Worm (Caenorhabditis elegans) whole organism, L4 larva: ENCODE measurements around the gene R02F11.9.
A peak's percentile ranks its signal among the peaks of the same experiment; 100 is the strongest.

Experiments used
- F37D6.2 ChIP-seq: sonication (generic microtip); optimal IDR thresholded peaks from 2 replicates; lab custom pipeline; 2016; ENCODE audit warnings: mild to moderate bottlenecking, missing genetic modification characterization, missing compliant biosample characterization
- F44E2.7 ChIP-seq: fragments of 200-800 bp; sonication (Bioruptor generic); IDR thresholded peaks from 2 replicates; pipeline ENCODE4 v2.1.2; 2022; ENCODE audit warnings: missing genetic modification characterization, missing compliant biosample characterization
- R02D3.7 ChIP-seq: fragments of 150-350 bp; sonication (generic microtip); optimal IDR thresholded peaks from 3 replicates; lab custom pipeline; 2014; ENCODE audit warnings: missing biosample characterization, missing genetic modification characterization
- T26A8.4 ChIP-seq: fragments of 200-800 bp; sonication (Bioruptor generic); IDR thresholded peaks from 2 replicates; pipeline ENCODE4 v1.3.6; 2022; ENCODE audit warnings: missing genetic modification characterization, missing compliant biosample characterization
- Y5F2A.4 ChIP-seq: fragments of 200-800 bp; sonication (Bioruptor generic); optimal IDR thresholded peaks from 2 replicates; lab custom pipeline; 2018; ENCODE audit warnings: mild to moderate bottlenecking, missing genetic modification characterization, missing compliant biosample characterization
- ZK337.2 ChIP-seq: fragments of 200-800 bp; sonication (Bioruptor generic); IDR thresholded peaks from 2 replicates; pipeline ENCODE4 v1.3.6; 2022; ENCODE audit warnings: missing genetic modification reagents, missing genetic modification characterization, missing compliant biosample characterization
- aha-1 ChIP-seq: fragments of 150-350 bp; peaks from one replicate; lab custom pipeline; 2014; ENCODE audit warnings: missing biosample characterization, missing genetic modification characterization
- attf-4 ChIP-seq: sonication (generic microtip); optimal IDR thresholded peaks from 3 replicates; lab custom pipeline; 2017; ENCODE audit warnings: missing biosample characterization, missing genetic modification characterization
- cey-2 ChIP-seq: sonication (generic microtip); optimal IDR thresholded peaks from 3 replicates; lab custom pipeline; 2017; ENCODE audit warnings: missing genetic modification characterization, mild to moderate bottlenecking, missing compliant biosample characterization, antibody characterized with exemption, borderline replicate concordance; ENCODE audit not compliant: insufficient read depth
- ctbp-1 ChIP-seq: fragments of 200-800 bp; sonication (Bioruptor generic); IDR thresholded peaks from 2 replicates; pipeline ENCODE4 v1.3.6; 2022; ENCODE audit warnings: missing genetic modification reagents, missing genetic modification characterization, missing compliant biosample characterization
- daf-16 ChIP-seq, 3 experiments: sonication (generic microtip); optimal IDR thresholded peaks; 2 replicates each; lab custom pipeline; 2016 to 2017; ENCODE audit warnings: missing genetic modification characterization in 3 of 3, missing genetic modification reagents in 3 of 3, mild to moderate bottlenecking in 2 of 3, missing compliant biosample characterization in 2 of 3, missing biosample characterization in 1 of 3, moderate library complexity in 1 of 3
- daf-19 ChIP-seq: fragments of 200-800 bp; sonication (Bioruptor generic); conservative IDR thresholded peaks from 2 replicates; pipeline ENCODE4 v1.3.6; 2022; ENCODE audit warnings: missing genetic modification characterization, missing compliant biosample characterization
- dmd-6 ChIP-seq: fragments of 200-800 bp; sonication (Bioruptor generic); IDR thresholded peaks from 2 replicates; pipeline ENCODE4 v1.3.6; 2022; ENCODE audit warnings: missing genetic modification reagents, missing genetic modification characterization, missing compliant biosample characterization
- dpl-1 ChIP-seq: fragments of 150-350 bp; optimal IDR thresholded peaks from 2 replicates; lab custom pipeline; 2014; ENCODE audit warnings: missing biosample characterization, missing genetic modification reagents, missing genetic modification characterization
- fos-1 ChIP-seq: fragments of 150-350 bp; optimal IDR thresholded peaks from 2 replicates; lab custom pipeline; 2014; ENCODE audit warnings: missing biosample characterization, missing genetic modification characterization
- gei-8 ChIP-seq: fragments of 200-800 bp; sonication (Bioruptor generic); optimal IDR thresholded peaks from 2 replicates; lab custom pipeline; 2018; ENCODE audit warnings: mild to moderate bottlenecking, missing genetic modification characterization, missing compliant biosample characterization
- hif-1 ChIP-seq, 2 experiments: sonication (generic microtip); optimal IDR thresholded peaks; 2 replicates each; lab custom pipeline; 2016 to 2017; ENCODE audit warnings: missing compliant biosample characterization in 2 of 2, missing genetic modification characterization in 2 of 2, missing genetic modification reagents in 2 of 2, missing genotype in 2 of 2, mild to moderate bottlenecking in 1 of 2
- hlh-11 ChIP-seq: fragments of 200-800 bp; sonication (Bioruptor generic); optimal IDR thresholded peaks from 2 replicates; lab custom pipeline; 2018; ENCODE audit warnings: mild to moderate bottlenecking, missing genetic modification characterization, missing compliant biosample characterization
- hlh-30 ChIP-seq: sonication (generic microtip); optimal IDR thresholded peaks from 2 replicates; lab custom pipeline; 2017; ENCODE audit warnings: antibody characterized with exemption, mild to moderate bottlenecking, missing genetic modification characterization, missing compliant biosample characterization; ENCODE audit not compliant: insufficient read depth
- hmg-1.1 ChIP-seq: fragments of 200-800 bp; sonication (Bioruptor generic); IDR thresholded peaks from 2 replicates; pipeline ENCODE4 v1.3.6; 2022; ENCODE audit warnings: missing genetic modification reagents, missing genetic modification characterization, missing compliant biosample characterization
- lim-7 ChIP-seq: fragments of 200-800 bp; sonication (Bioruptor generic); IDR thresholded peaks from 2 replicates; pipeline ENCODE4 v1.3.6; 2022; ENCODE audit warnings: missing genetic modification characterization, missing compliant biosample characterization
- lin-13 ChIP-seq: fragments of 150-350 bp; optimal IDR thresholded peaks from 2 replicates; lab custom pipeline; 2014; ENCODE audit warnings: missing biosample characterization, missing genetic modification reagents, missing genetic modification characterization
- lin-15B ChIP-seq: fragments of 150-350 bp; sonication (generic microtip); optimal IDR thresholded peaks from 3 replicates; lab custom pipeline; 2014; ENCODE audit warnings: missing biosample characterization, missing genetic modification characterization
- lin-38 ChIP-seq: fragments of 200-800 bp; sonication (Bioruptor generic); IDR thresholded peaks from 2 replicates; pipeline ENCODE4 v1.3.6; 2022; ENCODE audit warnings: missing genetic modification reagents, missing genetic modification characterization, missing compliant biosample characterization
- lin-39 ChIP-seq: fragments of 150-350 bp; optimal IDR thresholded peaks from 2 replicates; lab custom pipeline; 2014; ENCODE audit warnings: missing biosample characterization, missing genetic modification reagents, missing genetic modification characterization
- lir-3 ChIP-seq: sonication (generic microtip); optimal IDR thresholded peaks from 2 replicates; lab custom pipeline; 2016; ENCODE audit warnings: mild to moderate bottlenecking, missing genetic modification characterization, missing compliant biosample characterization
- lsy-2 ChIP-seq, 2 experiments: fragments of 150-350 bp in 1 of 2; sonication (generic microtip) in 1 of 2; optimal IDR thresholded peaks; 2 replicates each; lab custom pipeline; 2014 to 2017; ENCODE audit warnings: missing biosample characterization in 2 of 2, missing genetic modification characterization in 2 of 2
- mdl-1 ChIP-seq, 2 experiments: fragments of 150-350 bp in 1 of 2; sonication (generic microtip) in 1 of 2; optimal IDR thresholded peaks; 2 replicates each; lab custom pipeline; 2014 to 2017; ENCODE audit warnings: missing biosample characterization in 2 of 2, missing genetic modification characterization in 2 of 2
- mdt-29 ChIP-seq: fragments of 200-800 bp; sonication (Bioruptor generic); IDR thresholded peaks from 2 replicates; pipeline ENCODE4 v1.3.6; 2022; ENCODE audit warnings: missing genetic modification reagents, missing genetic modification characterization, missing compliant biosample characterization
- mep-1 ChIP-seq: fragments of 150-350 bp; sonication (generic microtip); optimal IDR thresholded peaks from 3 replicates; lab custom pipeline; 2014; ENCODE audit warnings: missing biosample characterization, missing genetic modification characterization
- mes-2 ChIP-seq: sonication (generic microtip); optimal IDR thresholded peaks from 2 replicates; lab custom pipeline; 2016; ENCODE audit warnings: missing genotype, mild to moderate bottlenecking, missing genetic modification characterization, missing compliant biosample characterization; ENCODE audit not compliant: poor library complexity, severe bottlenecking
- mxl-3 ChIP-seq: fragments of 200-800 bp; sonication (Bioruptor generic); optimal IDR thresholded peaks from 2 replicates; lab custom pipeline; 2018; ENCODE audit warnings: mild to moderate bottlenecking, missing genetic modification characterization, missing compliant biosample characterization
- nhr-11 ChIP-seq: fragments of 150-350 bp; optimal IDR thresholded peaks from 2 replicates; lab custom pipeline; 2014; ENCODE audit warnings: missing biosample characterization, missing genetic modification characterization
- nhr-237 ChIP-seq: sonication (generic microtip); optimal IDR thresholded peaks from 2 replicates; lab custom pipeline; 2017; ENCODE audit warnings: missing biosample characterization, missing genetic modification characterization
- nhr-6 ChIP-seq: fragments of 150-350 bp; optimal IDR thresholded peaks from 2 replicates; lab custom pipeline; 2014; ENCODE audit warnings: missing biosample characterization, missing genetic modification characterization
- pha-4 ChIP-seq, 2 experiments: fragments of 150-350 bp in 1 of 2; fragments of 200-800 bp in 1 of 2; sonication (Bioruptor generic) in 1 of 2; IDR thresholded peaks in 1 of 2; optimal IDR thresholded peaks in 1 of 2; 2 replicates each; pipeline versions ENCODE4 v1.3.6 to Lab custom; 2014 to 2022; ENCODE audit warnings: missing genetic modification characterization in 2 of 2, missing genetic modification reagents in 2 of 2, missing biosample characterization in 1 of 2, missing compliant biosample characterization in 1 of 2
- rbr-2 ChIP-seq: sonication (generic microtip); optimal IDR thresholded peaks from 2 replicates; lab custom pipeline; 2016; ENCODE audit warnings: missing genotype, missing genetic modification characterization, missing compliant biosample characterization
- set-16 ChIP-seq: fragments of 200-800 bp; sonication (Bioruptor generic); IDR thresholded peaks from 2 replicates; pipeline ENCODE4 v1.3.6; 2022; ENCODE audit warnings: missing genetic modification reagents, missing genetic modification characterization, missing compliant biosample characterization
- tra-1 ChIP-seq: fragments of 200-800 bp; sonication (Bioruptor generic); IDR thresholded peaks from 2 replicates; pipeline ENCODE4 v1.3.6; 2022; ENCODE audit warnings: missing genetic modification reagents, missing genetic modification characterization, missing compliant biosample characterization
- unc-62 ChIP-seq, 3 experiments: fragments of 150-350 bp in 1 of 3; sonication (generic microtip); optimal IDR thresholded peaks in 2 of 3; peaks in 1 of 3; 1 replicate in 1 of 3; 2 replicates in 2 of 3; lab custom pipeline; 2014 to 2017; ENCODE audit warnings: missing biosample characterization in 3 of 3, missing genetic modification characterization in 3 of 3, missing genetic modification reagents in 3 of 3, missing genotype in 1 of 3
- zfp-2 ChIP-seq: sonication (generic microtip); optimal IDR thresholded peaks from 2 replicates; lab custom pipeline; 2016; ENCODE audit warnings: mild to moderate bottlenecking, missing genetic modification characterization, missing compliant biosample characterization
- ztf-7 ChIP-seq: fragments of 150-350 bp; optimal IDR thresholded peaks from 2 replicates; lab custom pipeline; 2014; ENCODE audit warnings: missing biosample characterization, missing genetic modification characterization

Gene R02F11.9

DNA sequence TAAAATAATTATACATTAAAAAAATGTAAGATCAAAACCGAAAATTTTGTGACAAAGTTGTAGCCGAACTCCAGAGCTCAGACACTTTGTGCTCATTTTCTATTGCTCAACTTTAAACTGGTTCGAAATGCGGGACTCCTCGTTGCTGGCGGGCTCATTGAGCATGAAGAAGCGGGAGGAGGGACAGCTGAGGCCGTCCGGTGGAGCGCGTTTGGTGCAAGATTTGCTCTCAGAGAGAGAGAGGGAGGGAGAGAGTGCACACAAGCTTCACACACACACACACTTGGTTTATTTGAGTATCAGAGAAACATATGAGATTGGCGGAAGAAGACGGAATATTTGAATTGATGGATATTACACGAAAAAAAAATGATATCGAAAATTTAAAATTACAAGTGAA, 23.4 kb downstream of the R02F11.9 start:
- TF ChIP-seq dpl-1 (GFP tag; lab: Kevin White, UChicago) (peak; percentile 31), mdt-29 (GFP tag; lab: Robert Waterston, UW) (no peak), rbr-2 (tag; lab: Kevin White, UChicago) (peak; percentile 54), ztf-7 (no peak), nhr-237 (no peak), ZK337.2 (GFP tag; lab: Robert Waterston, UW) (no peak), set-16 (peak; percentile 73), lsy-2 (tag; optimal IDR thresholded peaks at IDR 0.05; lab: Kevin White, UChicago) (peak in 1 of 2 experiments; percentile 20), nhr-6 (tag; lab: Kevin White, UChicago) (no peak), attf-4 (tag; lab: Kevin White, UChicago) (no peak), daf-16 (GFP tag; optimal IDR thresholded peaks at IDR 0.05; lab: Kevin White, UChicago) (no peak), daf-16 (tag; optimal IDR thresholded peaks at IDR 0.05; lab: Kevin White, UChicago) (no peak), lin-15B (tag; lab: Kevin White, UChicago) (no peak), daf-19 (GFP tag; lab: Robert Waterston, UW) (no peak), mes-2 (tag; lab: Kevin White, UChicago) (peak; percentile 62), zfp-2 (tag; lab: Kevin White, UChicago) (no peak), R02D3.7 (no peak), nhr-11 (tag; lab: Kevin White, UChicago) (peak; percentile 7), unc-62 (GFP tag; optimal IDR thresholded peaks at IDR 0.05 in 1 of 2; lab: Kevin White, UChicago) (peak in 1 of 2 experiments; percentile 94), unc-62 (tag; optimal IDR thresholded peaks at IDR 0.05; lab: Kevin White, UChicago) (no peak), mxl-3 (no peak), lim-7 (GFP tag; lab: Robert Waterston, UW) (no peak), mep-1 (tag; lab: Kevin White, UChicago) (peak; percentile 43), Y5F2A.4 (GFP tag; lab: Kevin White, UChicago) (no peak), aha-1 (tag; lab: Kevin White, UChicago) (peak; percentile 99), fos-1 (tag; lab: Kevin White, UChicago) (no peak), lin-38 (GFP tag; lab: Robert Waterston, UW) (peak; percentile 60), mdl-1 (tag; optimal IDR thresholded peaks at IDR 0.05; lab: Kevin White, UChicago) (no peak), hlh-30 (tag; lab: Kevin White, UChicago) (peak; percentile 39), hif-1 (tag; optimal IDR thresholded peaks at IDR 0.05; lab: Kevin White, UChicago) (peak in 1 of 2 experiments; percentile 4), cey-2 (no peak), gei-8 (no peak), pha-4 (GFP tag; IDR thresholded peaks at IDR 0.05; lab: Robert Waterston, UW) (no peak), pha-4 (tag; optimal IDR thresholded peaks at IDR 0.05; lab: Kevin White, UChicago) (no peak), hmg-1.1 (GFP tag; lab: Robert Waterston, UW) (peak; percentile 37), F37D6.2 (tag; lab: Kevin White, UChicago) (no peak), lin-39 (tag; lab: Kevin White, UChicago) (no peak), tra-1 (GFP tag; lab: Robert Waterston, UW) (no peak), lir-3 (no peak), T26A8.4 (GFP tag; lab: Robert Waterston, UW) (no peak), F44E2.7 (no peak), hlh-11 (peak; percentile 66), ctbp-1 (0 out of 2 replicates have a peak, but pooled peaks have one; percentile 17), lin-13 (GFP tag; lab: Kevin White, UChicago) (no peak), dmd-6 (no peak)
